Fruit fly (Drosophila melanogaster) whole organism, wandering third instar larva: ENCODE results near the gene CG5466.

Source experiments
- Abd-B ChIP-seq: fragments of >200 bp; optimal IDR thresholded peaks from 2 replicates; lab custom pipeline; 2017; ENCODE audit warnings: missing biosample characterization, missing genetic modification characterization
- CG32264 ChIP-seq: fragments of 200-800 bp; sonication (Bioruptor generic); optimal IDR thresholded peaks from 2 replicates; lab custom pipeline; 2016; ENCODE audit warnings: missing biosample characterization, missing genetic modification characterization
- CG9705 ChIP-seq: fragments of 200-800 bp; sonication (Bioruptor generic); optimal IDR thresholded peaks from 2 replicates; lab custom pipeline; 2018; ENCODE audit warnings: missing biosample characterization, mild to moderate bottlenecking, missing genetic modification characterization
- CrebA ChIP-seq: fragments of 200-800 bp; sonication (Bioruptor generic); optimal IDR thresholded peaks from 2 replicates; lab custom pipeline; 2016; ENCODE audit warnings: missing biosample characterization, mild to moderate bottlenecking, missing genetic modification characterization, borderline replicate concordance
- Dfd ChIP-seq: fragments of >200 bp; optimal IDR thresholded peaks from 2 replicates; lab custom pipeline; 2017; ENCODE audit warnings: missing biosample characterization, missing genetic modification characterization
- Dif ChIP-seq: fragments of 200-275, 200-300 bp; sonication (Bioruptor generic); optimal IDR thresholded peaks from 2 replicates; lab custom pipeline; 2018; ENCODE audit warnings: missing biosample characterization, missing genetic modification characterization; ENCODE audit not compliant: partially characterized antibody
- GATAd ChIP-seq: sonication (Bioruptor generic); optimal IDR thresholded peaks from 2 replicates; lab custom pipeline; 2016; ENCODE audit warnings: missing biosample characterization, missing genetic modification characterization
- HLH106 ChIP-seq: fragments of 200-800 bp; optimal IDR thresholded peaks from 3 replicates; lab custom pipeline; 2019; ENCODE audit warnings: missing biosample characterization, mild to moderate bottlenecking, missing genetic modification characterization, moderate library complexity
- Hnf4 ChIP-seq: fragments of 200-800 bp; sonication (Bioruptor generic); optimal IDR thresholded peaks from 2 replicates; lab custom pipeline; 2016; ENCODE audit warnings: missing biosample characterization, mild to moderate bottlenecking, missing genetic modification characterization
- Hr78 ChIP-seq: fragments of >200 bp; optimal IDR thresholded peaks from 2 replicates; lab custom pipeline; 2017; ENCODE audit warnings: missing biosample characterization, missing genetic modification characterization
- Hr83 ChIP-seq: fragments of 200-300 bp; sonication (Bioruptor generic); optimal IDR thresholded peaks from 2 replicates; lab custom pipeline; 2016; ENCODE audit warnings: missing biosample characterization, mild to moderate bottlenecking, missing genetic modification characterization, moderate library complexity; ENCODE audit not compliant: poor library complexity, severe bottlenecking
- Jra ChIP-seq: sonication (Bioruptor generic); optimal IDR thresholded peaks from 2 replicates; lab custom pipeline; 2016; ENCODE audit warnings: missing biosample characterization, missing genetic modification characterization
- Mio ChIP-seq: sonication (Bioruptor generic); optimal IDR thresholded peaks from 2 replicates; lab custom pipeline; 2016; ENCODE audit warnings: missing biosample characterization, missing genetic modification characterization
- Myc ChIP-seq: fragments of >200 bp; optimal IDR thresholded peaks from 2 replicates; lab custom pipeline; 2017
- N ChIP-seq: fragments of >200 bp; optimal IDR thresholded peaks from 2 replicates; lab custom pipeline; 2018; ENCODE audit warnings: missing biosample characterization, missing external identifiers, missing genetic modification characterization
- OdsH ChIP-seq: fragments of 200-800 bp; sonication (Bioruptor generic); optimal IDR thresholded peaks from 2 replicates; lab custom pipeline; 2016; ENCODE audit warnings: missing biosample characterization, mild to moderate bottlenecking, missing genetic modification characterization
- Rel ChIP-seq, 2 experiments: fragments of 200-800 bp; sonication (Bioruptor generic) in 1 of 2; optimal IDR thresholded peaks; 2 replicates in 1 of 2; 3 replicates in 1 of 2; lab custom pipeline; 2016 to 2019; ENCODE audit warnings: mild to moderate bottlenecking in 2 of 2, missing biosample characterization in 2 of 2, missing genetic modification characterization in 2 of 2, moderate library complexity in 1 of 2
- Sp1 ChIP-seq: fragments of 200-800 bp; sonication (Bioruptor generic); optimal IDR thresholded peaks from 3 replicates; lab custom pipeline; 2019; ENCODE audit warnings: missing biosample characterization, mild to moderate bottlenecking, missing genetic modification characterization, moderate library complexity
- Vsx2 ChIP-seq: fragments of 200-300, 225-300 bp; sonication (Bioruptor generic); optimal IDR thresholded peaks from 2 replicates; lab custom pipeline; 2018; ENCODE audit warnings: missing biosample characterization, missing genetic modification characterization; ENCODE audit not compliant: partially characterized antibody
- br ChIP-seq: fragments of 200-800 bp; sonication (Bioruptor generic); optimal IDR thresholded peaks from 2 replicates; lab custom pipeline; 2016; ENCODE audit warnings: missing biosample characterization, missing genetic modification characterization
- brk ChIP-seq: fragments of 200-800 bp; sonication (Bioruptor generic); optimal IDR thresholded peaks from 2 replicates; lab custom pipeline; 2016; ENCODE audit warnings: missing biosample characterization, mild to moderate bottlenecking, missing genetic modification characterization
- dl ChIP-seq, 2 experiments: fragments of 175-275, 200-275 bp in 1 of 2; fragments of 200-275 bp in 1 of 2; sonication (Bioruptor generic); optimal IDR thresholded peaks; lab custom pipeline; 2018; ENCODE audit warnings: mild to moderate bottlenecking in 2 of 2, missing biosample characterization in 2 of 2, missing genetic modification characterization in 2 of 2, moderate library complexity in 2 of 2; ENCODE audit not compliant: partially characterized antibody in 2 of 2, insufficient read depth in 1 of 2
- dmrt93B ChIP-seq: fragments of 200-800 bp; sonication (Bioruptor generic); optimal IDR thresholded peaks from 2 replicates; lab custom pipeline; 2018; ENCODE audit warnings: missing biosample characterization, mild to moderate bottlenecking, missing genetic modification characterization
- dsf ChIP-seq: sonication (Bioruptor generic); optimal IDR thresholded peaks from 2 replicates; lab custom pipeline; 2016; ENCODE audit warnings: missing biosample characterization, missing genetic modification characterization, borderline replicate concordance
- ey ChIP-seq: fragments of 200-800 bp; sonication (Bioruptor generic); optimal IDR thresholded peaks from 2 replicates; lab custom pipeline; 2016; ENCODE audit warnings: missing biosample characterization, missing genetic modification characterization
- foxo ChIP-seq, 2 experiments: fragments of 200-800 bp; sonication (Bioruptor generic); optimal IDR thresholded peaks; 2 replicates in 1 of 2; 3 replicates in 1 of 2; lab custom pipeline; 2016 to 2017; ENCODE audit warnings: missing biosample characterization in 2 of 2, missing genetic modification characterization in 2 of 2
- fru ChIP-seq: fragments of 200-800 bp; sonication (Bioruptor generic); optimal IDR thresholded peaks from 3 replicates; lab custom pipeline; 2016; ENCODE audit warnings: missing biosample characterization, mild to moderate bottlenecking, missing genetic modification characterization
- h ChIP-seq: fragments of 200-800 bp; sonication (Bioruptor generic); optimal IDR thresholded peaks from 3 replicates; lab custom pipeline; 2016; ENCODE audit warnings: missing biosample characterization, mild to moderate bottlenecking, missing genetic modification characterization
- jim ChIP-seq: fragments of 175-275, 200-325 bp; sonication (Bioruptor generic); optimal IDR thresholded peaks from 2 replicates; lab custom pipeline; 2016; ENCODE audit warnings: missing biosample characterization, mild to moderate bottlenecking, missing genetic modification characterization
- lola ChIP-seq: fragments of >200 bp; optimal IDR thresholded peaks from 2 replicates; lab custom pipeline; 2017; ENCODE audit warnings: missing biosample characterization, missing genetic modification characterization
- pan ChIP-seq: fragments of >200 bp; optimal IDR thresholded peaks from 2 replicates; lab custom pipeline; 2017
- psq ChIP-seq: fragments of 200-800 bp; sonication (Bioruptor generic); optimal IDR thresholded peaks from 3 replicates; lab custom pipeline; 2017; ENCODE audit warnings: missing biosample characterization, mild to moderate bottlenecking, missing genetic modification characterization, moderate library complexity
- rgr ChIP-seq: fragments of 200-800 bp; sonication (Bioruptor generic); optimal IDR thresholded peaks from 3 replicates; lab custom pipeline; 2016; ENCODE audit warnings: missing biosample characterization, mild to moderate bottlenecking, missing genetic modification characterization
- sage ChIP-seq: fragments of 200-800 bp; sonication (Bioruptor generic); optimal IDR thresholded peaks from 2 replicates; lab custom pipeline; 2016; ENCODE audit warnings: missing biosample characterization, mild to moderate bottlenecking, missing genetic modification characterization
- sv ChIP-seq: fragments of 200-800 bp; sonication (Bioruptor generic); optimal IDR thresholded peaks from 3 replicates; lab custom pipeline; 2016; ENCODE audit warnings: missing biosample characterization, missing genetic modification characterization
- tai ChIP-seq: sonication (Bioruptor generic); optimal IDR thresholded peaks from 2 replicates; lab custom pipeline; 2016; ENCODE audit warnings: missing biosample characterization, missing genetic modification characterization
- usp ChIP-seq: fragments of >200 bp; optimal IDR thresholded peaks from 2 replicates; lab custom pipeline; 2017; ENCODE audit warnings: missing biosample characterization, missing genetic modification characterization
- woc ChIP-seq: sonication (Bioruptor generic); optimal IDR thresholded peaks from 2 replicates; lab custom pipeline; 2016; ENCODE audit warnings: missing biosample characterization, mild to moderate bottlenecking, missing genetic modification characterization

The CG5466 gene

DNA sequence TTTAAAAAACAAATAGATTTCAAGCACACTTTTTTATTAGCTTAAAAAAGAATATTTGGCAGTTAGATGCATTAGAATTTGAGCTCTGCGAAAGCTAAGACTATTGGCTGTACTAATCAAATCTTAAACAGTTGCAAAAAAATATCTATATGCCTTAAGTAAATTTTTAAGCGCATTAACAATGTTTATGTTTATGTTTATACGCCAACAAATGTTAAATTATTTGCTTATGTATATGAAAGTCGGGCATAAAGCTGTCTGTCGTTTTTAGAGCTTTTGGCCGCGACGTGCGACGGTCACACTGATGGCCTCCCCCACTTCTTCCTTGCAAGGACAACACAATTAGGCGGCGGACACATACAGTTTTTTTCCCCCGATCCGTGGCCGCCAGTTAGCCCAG is at the start of gene CG5466:
TSS of gene CG5466 (plus strand) at position 301 of the 400 bp plus-strand sequence.
- TF ChIP-seq Sp1 (no peak), Vsx2 (no peak), Dfd (GFP tag; lab: Kevin White, UChicago) (no peak), sage (GFP tag; lab: Kevin White, UChicago) (no peak), Dif (GFP tag; lab: Kevin White, UChicago) (no peak), ey (no peak), Myc (lab: Kevin White, UChicago) (no peak), tai (GFP tag; lab: Kevin White, UChicago) (no peak), CG32264 (GFP tag; lab: Kevin White, UChicago) (no peak), h (no peak), fru (GFP tag; lab: Kevin White, UChicago) (no peak), HLH106 (tag; lab: Kevin White, UChicago) (no peak), pan (no peak), woc (GFP tag; lab: Kevin White, UChicago) (no peak), psq (no peak), Jra (GFP tag; lab: Kevin White, UChicago) (no peak), usp (GFP tag; lab: Kevin White, UChicago) (no peak), GATAd (no peak), Hr78 (GFP tag; lab: Kevin White, UChicago) (no peak)

- no peak for TF ChIP-seq Rel (GFP tag; optimal IDR thresholded peaks at IDR 0.05; lab: Kevin White, UChicago)
- TF ChIP-seq Rel (tag; optimal IDR thresholded peaks at IDR 0.05; lab: Kevin White, UChicago): no peak
- TF ChIP-seq Sp1: no peak
- no peak for TF ChIP-seq Hr78 (GFP tag; lab: Kevin White, UChicago)
- no peak for TF ChIP-seq CG32264 (GFP tag; lab: Kevin White, UChicago)
- TF ChIP-seq Myc (lab: Kevin White, UChicago): no peak
- no peak for TF ChIP-seq N
- no peak for TF ChIP-seq tai (GFP tag; lab: Kevin White, UChicago)
- no peak for TF ChIP-seq Dif (GFP tag; lab: Kevin White, UChicago)
- no peak for TF ChIP-seq usp (GFP tag; lab: Kevin White, UChicago)
Observed at dm6 chr3R:20573326-20573725, 44.4 kb upstream of the CG5466 start.

dm6 chr3R:20574535-20574980 is 43.1 kb upstream of the CG5466 start:
- TF ChIP-seq Vsx2: no peak
- peak; percentile 15 for TF ChIP-seq Myc (lab: Kevin White, UChicago)
- no peak for TF ChIP-seq GATAd
- TF ChIP-seq Abd-B: no peak
- TF ChIP-seq ey: peak; percentile 3
- TF ChIP-seq usp (GFP tag; lab: Kevin White, UChicago): no peak
- TF ChIP-seq N: no peak
- TF ChIP-seq foxo (GFP tag; optimal IDR thresholded peaks at IDR 0.05; lab: Kevin White, UChicago): peak in 1 of 2 experiments; percentile 47
- no peak for TF ChIP-seq br (GFP tag; lab: Kevin White, UChicago)
- no peak for TF ChIP-seq pan
- no peak for TF ChIP-seq Hr78 (GFP tag; lab: Kevin White, UChicago)
- no peak for TF ChIP-seq sv (GFP tag; lab: Kevin White, UChicago)
- TF ChIP-seq dl (GFP tag; optimal IDR thresholded peaks at IDR 0.05; lab: Kevin White, UChicago; ENCODE audit: insufficient read depth in 1 of 2, partially characterized antibody in 2 of 2): no peak
- no peak for TF ChIP-seq Mio (GFP tag; lab: Kevin White, UChicago)
- no peak for TF ChIP-seq psq
- no peak for TF ChIP-seq CG9705
- no peak for TF ChIP-seq CG32264 (GFP tag; lab: Kevin White, UChicago)
- TF ChIP-seq sage (GFP tag; lab: Kevin White, UChicago): no peak
- peak; percentile 73 for TF ChIP-seq Dif (GFP tag; lab: Kevin White, UChicago)
- no peak for TF ChIP-seq Jra (GFP tag; lab: Kevin White, UChicago)
- peak; percentile 37 for TF ChIP-seq rgr (GFP tag; lab: Kevin White, UChicago)
- TF ChIP-seq HLH106 (tag; lab: Kevin White, UChicago): no peak
- TF ChIP-seq Hr83 (GFP tag; lab: Kevin White, UChicago): peak; percentile 80
- no peak for TF ChIP-seq jim (GFP tag; lab: Kevin White, UChicago)
- no peak for TF ChIP-seq Rel (GFP tag; optimal IDR thresholded peaks at IDR 0.05; lab: Kevin White, UChicago)
- TF ChIP-seq Rel (tag; optimal IDR thresholded peaks at IDR 0.05; lab: Kevin White, UChicago): peak; percentile 14
- TF ChIP-seq tai (GFP tag; lab: Kevin White, UChicago): no peak
- TF ChIP-seq lola (GFP tag; lab: Kevin White, UChicago): no peak
- peak; percentile 48 for TF ChIP-seq Sp1
- TF ChIP-seq dmrt93B (GFP tag; lab: Kevin White, UChicago): no peak
- TF ChIP-seq CrebA (GFP tag; lab: Kevin White, UChicago): no peak
- TF ChIP-seq Dfd (GFP tag; lab: Kevin White, UChicago): no peak
- TF ChIP-seq dsf (GFP tag; lab: Kevin White, UChicago): no peak
- TF ChIP-seq Hnf4 (GFP tag; lab: Kevin White, UChicago): no peak
- no peak for TF ChIP-seq OdsH (GFP tag; lab: Kevin White, UChicago)
- TF ChIP-seq brk (GFP tag; lab: Kevin White, UChicago): no peak
- no peak for TF ChIP-seq h
- no peak for TF ChIP-seq fru (GFP tag; lab: Kevin White, UChicago)
- TF ChIP-seq woc (GFP tag; lab: Kevin White, UChicago): no peak
- TF ChIP-seq, all 38 proteins: peak for 8
